Worm (Caenorhabditis elegans) whole organism, L3 larva: ENCODE results near the gene daf-12.

ENCODE experiments used
- fkh-2 ChIP-seq: fragments of 150-350 bp; optimal IDR thresholded peaks from 2 replicates; lab custom pipeline; 2014; ENCODE audit warnings: missing biosample characterization, missing genetic modification reagents, missing genetic modification characterization
- jun-1 ChIP-seq: fragments of 150-350 bp; optimal IDR thresholded peaks from 2 replicates; lab custom pipeline; 2014; ENCODE audit warnings: missing biosample characterization, missing genetic modification reagents, missing genetic modification characterization
- nhr-28 ChIP-seq: fragments of 150-350 bp; optimal IDR thresholded peaks from 2 replicates; lab custom pipeline; 2014; ENCODE audit warnings: missing biosample characterization, missing genetic modification characterization
- pha-4 ChIP-seq: fragments of 150-350 bp; optimal IDR thresholded peaks from 2 replicates; lab custom pipeline; 2014; ENCODE audit warnings: missing biosample characterization, missing genetic modification reagents, missing genetic modification characterization
- unc-62 ChIP-seq: fragments of 150-350 bp; sonication (generic microtip); optimal IDR thresholded peaks from 4 replicates; lab custom pipeline; 2014; ENCODE audit warnings: missing biosample characterization, missing genetic modification reagents, missing genetic modification characterization

- TF ChIP-seq unc-62 (GFP tag; lab: Kevin White, UChicago) (no peak), pha-4 (tag; lab: Kevin White, UChicago) (no peak), fkh-2 (tag; lab: Kevin White, UChicago) (no peak), nhr-28 (tag; lab: Kevin White, UChicago) (no peak), jun-1 (tag; lab: Kevin White, UChicago) (no peak)
Measured at ce11 chrX:10612355-10612754, 23.4 kb upstream of the daf-12 start.
